Worm (Caenorhabditis elegans): ENCODE results near the gene clec-169.

clec-169 gene

ce11 chrIV:1261024-1261423 is at the start of gene clec-169:
Gene clec-169, plus strand, starts transcription at chrIV:1261324.
- TF ChIP-seq unc-39 (tag; optimal IDR thresholded peaks at IDR 0.05) (no peak), sea-2 (GFP tag; optimal IDR thresholded peaks at IDR 0.05) (no peak), pqm-1 (tag; optimal IDR thresholded peaks at IDR 0.05) (peak; percentile 12), ztf-4 (tag; optimal IDR thresholded peaks at IDR 0.05) (no peak)

ce11 chrIV:1211902-1212301 is 49.2 kb upstream of the clec-169 start:
- no peak for TF ChIP-seq nhr-25 (tag; optimal IDR thresholded peaks at IDR 0.05)
- TF ChIP-seq snpc-4 (tag; optimal IDR thresholded peaks at IDR 0.05) = peak; percentile 48
- no peak for TF ChIP-seq zag-1 (tag; optimal IDR thresholded peaks at IDR 0.05)
- TF ChIP-seq nhr-43 (tag; optimal IDR thresholded peaks at IDR 0.05; ENCODE audit: poor library complexity, severe bottlenecking) = no peak
- no peak for TF ChIP-seq ztf-11 (tag; optimal IDR thresholded peaks at IDR 0.05)
- TF ChIP-seq elt-2 (tag; optimal IDR thresholded peaks at IDR 0.05) = peak; percentile 60
- no peak for TF ChIP-seq jun-1 (tag; optimal IDR thresholded peaks at IDR 0.05)
- TF ChIP-seq nhr-237 (tag; optimal IDR thresholded peaks at IDR 0.05) = no peak
- no peak for TF ChIP-seq lin-15B (tag; optimal IDR thresholded peaks at IDR 0.05)
- no peak for TF ChIP-seq egl-5 (tag; optimal IDR thresholded peaks at IDR 0.05)
- peak; percentile 10 for TF ChIP-seq pqm-1 (tag; optimal IDR thresholded peaks at IDR 0.05)
- no peak for TF ChIP-seq ceh-16 (tag; optimal IDR thresholded peaks at IDR 0.05)

ce11 chrIV:1212357-1212756 is 48.8 kb upstream of the clec-169 start:
- TF ChIP-seq lsy-12 (tag; optimal IDR thresholded peaks at IDR 0.05) (no peak), mml-1 (tag; optimal IDR thresholded peaks at IDR 0.05) (no peak), elt-3 (tag; optimal IDR thresholded peaks at IDR 0.05) (no peak), nfya-1 (tag; optimal IDR thresholded peaks at IDR 0.05; ENCODE audit: insufficient read depth) (no peak), nhr-12 (tag; optimal IDR thresholded peaks at IDR 0.05) (no peak), nhr-25 (tag; optimal IDR thresholded peaks at IDR 0.05) (no peak), zag-1 (tag; optimal IDR thresholded peaks at IDR 0.05) (no peak), ZK546.5 (tag; optimal IDR thresholded peaks at IDR 0.05) (no peak), snpc-4 (tag; optimal IDR thresholded peaks at IDR 0.05) (no peak), nhr-28 (tag; optimal IDR thresholded peaks at IDR 0.05) (no peak), fos-1 (tag; optimal IDR thresholded peaks at IDR 0.05) (no peak)

ce11 chrIV:1213192-1213591 is 47.9 kb upstream of the clec-169 start:
- TF ChIP-seq fkh-2 (tag; optimal IDR thresholded peaks at IDR 0.05) (no peak), snpc-4 (tag; optimal IDR thresholded peaks at IDR 0.05) (peak; percentile 43), ceh-28 (tag; optimal IDR thresholded peaks at IDR 0.05) (no peak), R02D3.7 (tag; optimal IDR thresholded peaks at IDR 0.05) (no peak), nfya-1 (tag; optimal IDR thresholded peaks at IDR 0.05; ENCODE audit: insufficient read depth) (peak; percentile 38), elt-3 (tag; optimal IDR thresholded peaks at IDR 0.05) (no peak), nhr-77 (tag; optimal IDR thresholded peaks at IDR 0.05) (no peak), lin-39 (tag; optimal IDR thresholded peaks at IDR 0.05) (peak; percentile 49), ztf-4 (tag; optimal IDR thresholded peaks at IDR 0.05) (no peak), lin-15B (tag; optimal IDR thresholded peaks at IDR 0.05) (no peak)

- TF ChIP-seq hmg-11 (tag; optimal IDR thresholded peaks at IDR 0.05) = no peak
- no peak for TF ChIP-seq ZK546.5 (tag; optimal IDR thresholded peaks at IDR 0.05)
- no peak for TF ChIP-seq eor-1 (tag; optimal IDR thresholded peaks at IDR 0.05)
- TF ChIP-seq ceh-28 (tag; optimal IDR thresholded peaks at IDR 0.05) = no peak
- TF ChIP-seq sea-2 (GFP tag; optimal IDR thresholded peaks at IDR 0.05) = no peak
- TF ChIP-seq elt-1 (tag; optimal IDR thresholded peaks at IDR 0.05) = no peak
- no peak for TF ChIP-seq nhr-237 (tag; optimal IDR thresholded peaks at IDR 0.05)
- no peak for TF ChIP-seq egl-27 (tag; optimal IDR thresholded peaks at IDR 0.05)
- no peak for TF ChIP-seq mdl-1 (tag; optimal IDR thresholded peaks at IDR 0.05)
- TF ChIP-seq elt-2 (tag; optimal IDR thresholded peaks at IDR 0.05) = no peak
- TF ChIP-seq pqm-1 (tag; optimal IDR thresholded peaks at IDR 0.05) = no peak
- no peak for TF ChIP-seq ceh-16 (tag; optimal IDR thresholded peaks at IDR 0.05)
- TF ChIP-seq egl-5 (tag; optimal IDR thresholded peaks at IDR 0.05) = no peak
- TF ChIP-seq lin-15B (tag; optimal IDR thresholded peaks at IDR 0.05) = no peak
- TF ChIP-seq nhr-25 (tag; optimal IDR thresholded peaks at IDR 0.05) = no peak
- TF ChIP-seq nhr-67 (tag; optimal IDR thresholded peaks at IDR 0.05) = no peak
- TF ChIP-seq ztf-11 (tag; optimal IDR thresholded peaks at IDR 0.05) = no peak
- TF ChIP-seq daf-12 (tag; optimal IDR thresholded peaks at IDR 0.05) = no peak
- TF ChIP-seq nhr-43 (tag; optimal IDR thresholded peaks at IDR 0.05; ENCODE audit: poor library complexity, severe bottlenecking) = no peak
Observed at ce11 chrIV:1215536-1215935, 45.6 kb upstream of the clec-169 start.

Data from whole organism, L3 larva.